Fruit fly (Drosophila melanogaster): Measurements from ENCODE around the gene CG2021.

The CG2021 gene

dm6 chr3L:1727431-1727830, 49.8 kb downstream of the CG2021 start:
- TF ChIP-seq Blimp-1 (GFP tag; optimal IDR thresholded peaks at IDR 0.05), result no peak
- TF ChIP-seq CG31627 (GFP tag; optimal IDR thresholded peaks at IDR 0.05), result no peak
- TF ChIP-seq ss (GFP tag; optimal IDR thresholded peaks at IDR 0.05), result no peak
- TF ChIP-seq salr (GFP tag; optimal IDR thresholded peaks at IDR 0.05), result no peak
- TF ChIP-seq OdsH (GFP tag; optimal IDR thresholded peaks at IDR 0.05), result no peak
- no peak for TF ChIP-seq acj6 (GFP tag; optimal IDR thresholded peaks at IDR 0.05)
- no peak for TF ChIP-seq Sox14 (GFP tag; optimal IDR thresholded peaks at IDR 0.05)
- TF ChIP-seq CG15336 (GFP tag; IDR thresholded peaks at IDR 0.05), result no peak
- no peak for TF ChIP-seq fkh (GFP tag; optimal IDR thresholded peaks at IDR 0.05)
- no peak for TF ChIP-seq pdm3 (GFP tag; optimal IDR thresholded peaks at IDR 0.05)
- TF ChIP-seq net (GFP tag; optimal IDR thresholded peaks at IDR 0.05), result no peak
- TF ChIP-seq CG10669 (GFP tag; optimal IDR thresholded peaks at IDR 0.05), result no peak
- no peak for TF ChIP-seq Eip78C (GFP tag)
- no peak for TF ChIP-seq CG8319 (GFP tag; optimal IDR thresholded peaks at IDR 0.05)
- TF ChIP-seq CG1621 (tag; optimal IDR thresholded peaks at IDR 0.05), result no peak
- no peak for TF ChIP-seq Gug (GFP tag; IDR thresholded peaks at IDR 0.05)
- no peak for TF ChIP-seq Ets21C (GFP tag; optimal IDR thresholded peaks at IDR 0.05)
- no peak for TF ChIP-seq vri (GFP tag; optimal IDR thresholded peaks at IDR 0.05)
- no peak for TF ChIP-seq CG8119 (GFP tag; IDR thresholded peaks at IDR 0.05)

All from whole organism, prepupa.